Worm (Caenorhabditis elegans) whole organism, L3 larva: Measurements from ENCODE around the gene irk-3.

ENCODE experiments used
- daf-12 ChIP-seq: fragments of 150-350 bp; optimal IDR thresholded peaks from 2 replicates; lab custom pipeline; 2014; ENCODE audit warnings: missing biosample characterization, missing genetic modification reagents, missing genetic modification characterization
- egl-27 ChIP-seq: sonication (generic microtip); optimal IDR thresholded peaks from 4 replicates; lab custom pipeline; 2017; ENCODE audit warnings: missing biosample characterization, missing genetic modification reagents, missing genetic modification characterization
- jun-1 ChIP-seq: fragments of 150-350 bp; optimal IDR thresholded peaks from 2 replicates; lab custom pipeline; 2014; ENCODE audit warnings: missing biosample characterization, missing genetic modification reagents, missing genetic modification characterization
- lin-39 ChIP-seq: fragments of 150-350 bp; optimal IDR thresholded peaks from 2 replicates; lab custom pipeline; 2018; ENCODE audit warnings: missing biosample characterization, missing genetic modification reagents, missing genetic modification characterization
- mdl-1 ChIP-seq: fragments of 150-350 bp; optimal IDR thresholded peaks from 2 replicates; lab custom pipeline; 2014; ENCODE audit warnings: missing biosample characterization, missing genetic modification characterization
- nhr-12 ChIP-seq: fragments of 150-350 bp; optimal IDR thresholded peaks from 2 replicates; lab custom pipeline; 2014; ENCODE audit warnings: missing biosample characterization, missing genetic modification characterization
- nhr-237 ChIP-seq: fragments of 150-350 bp; optimal IDR thresholded peaks from 2 replicates; lab custom pipeline; 2014; ENCODE audit warnings: missing biosample characterization, missing genetic modification characterization
- nhr-76 ChIP-seq: fragments of 150-350 bp; sonication (generic microtip); optimal IDR thresholded peaks from 5 replicates; lab custom pipeline; 2014; ENCODE audit warnings: missing biosample characterization, missing genetic modification characterization
- unc-62 ChIP-seq: fragments of 150-350 bp; sonication (generic microtip); optimal IDR thresholded peaks from 4 replicates; lab custom pipeline; 2014; ENCODE audit warnings: missing biosample characterization, missing genetic modification reagents, missing genetic modification characterization
- ztf-4 ChIP-seq: fragments of 150-350 bp; optimal IDR thresholded peaks from 2 replicates; lab custom pipeline; 2014; ENCODE audit warnings: missing biosample characterization, missing genetic modification characterization

DNA sequence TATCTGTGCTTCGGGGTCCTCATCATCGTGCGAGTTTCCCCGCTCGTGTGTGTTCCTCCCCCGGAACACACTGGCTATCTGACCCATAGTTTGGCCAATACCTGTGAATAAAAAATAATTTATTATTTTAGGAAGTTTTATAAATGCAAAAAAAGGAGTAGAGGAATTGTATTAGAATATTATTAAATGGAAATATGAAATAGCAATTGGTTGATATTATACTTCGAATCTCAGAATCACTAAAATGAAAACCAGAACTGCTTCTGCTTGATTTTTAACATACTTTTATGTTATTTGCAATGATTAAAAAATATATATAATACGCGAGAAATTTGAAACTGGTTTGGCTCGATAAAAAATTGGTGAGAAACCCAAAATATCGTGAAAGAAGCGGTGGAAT lies 58.6 kb downstream of the irk-3 start, which contains the start of gene mgrn-1:
- no peak for TF ChIP-seq mdl-1 (tag; lab: Kevin White, UChicago)
- no peak for TF ChIP-seq lin-39
- TF ChIP-seq unc-62 (GFP tag; lab: Kevin White, UChicago) = no peak
- no peak for TF ChIP-seq nhr-12
- TF ChIP-seq ztf-4 (tag; lab: Kevin White, UChicago) = no peak
- TF ChIP-seq jun-1 (tag; lab: Kevin White, UChicago) = no peak
- TF ChIP-seq egl-27 = no peak
- TF ChIP-seq daf-12 (tag; lab: Kevin White, UChicago) = no peak
- no peak for TF ChIP-seq nhr-76 (tag; lab: Kevin White, UChicago)
- no peak for TF ChIP-seq nhr-237
